Fruit fly (Drosophila melanogaster): ENCODE results near the gene Lint-O.

Lint-O gene

DNA sequence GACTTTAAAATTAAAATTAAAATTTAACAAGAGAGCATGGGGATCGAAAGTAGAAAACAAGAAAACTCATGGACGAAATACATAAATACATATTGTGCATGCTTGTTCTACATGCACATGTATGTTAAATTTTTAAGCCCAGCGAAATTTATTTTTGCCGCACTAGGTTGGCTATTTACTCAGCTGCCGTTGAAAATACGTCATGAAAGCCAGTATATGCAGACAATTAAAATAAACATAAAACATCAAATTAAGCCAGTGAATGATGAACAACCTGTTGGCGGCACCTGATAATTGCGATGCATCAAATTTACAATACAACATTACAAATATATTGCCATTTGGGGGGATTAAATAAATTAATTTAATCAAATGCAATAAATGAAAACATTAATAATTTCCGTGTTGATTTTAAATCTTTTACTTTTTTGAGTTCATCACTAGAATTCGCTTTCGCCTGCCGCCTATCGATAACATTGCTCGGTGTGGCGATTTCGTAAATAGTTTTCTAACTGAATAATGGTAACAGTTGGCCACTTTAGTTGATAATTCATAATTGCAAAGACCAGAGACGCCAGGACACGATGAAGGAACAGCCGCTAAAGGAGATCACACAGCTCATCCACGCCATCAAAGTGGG lies 5.8 kb downstream of the Lint-O start, which contains the start of gene eIF2Bbeta:
Gene eIF2Bbeta, plus strand, starts transcription at position 438 of the 640 bp plus-strand sequence.
- TF ChIP-seq CG8478 (optimal IDR thresholded peaks at IDR 0.05) (no peak), EcR (GFP tag; optimal IDR thresholded peaks at IDR 0.05) (no peak), psq (optimal IDR thresholded peaks at IDR 0.05) (no peak), usp (GFP tag; optimal IDR thresholded peaks at IDR 0.05) (no peak), Dll (optimal IDR thresholded peaks at IDR 0.05) (no peak), pan (optimal IDR thresholded peaks at IDR 0.05) (no peak)

DNA sequence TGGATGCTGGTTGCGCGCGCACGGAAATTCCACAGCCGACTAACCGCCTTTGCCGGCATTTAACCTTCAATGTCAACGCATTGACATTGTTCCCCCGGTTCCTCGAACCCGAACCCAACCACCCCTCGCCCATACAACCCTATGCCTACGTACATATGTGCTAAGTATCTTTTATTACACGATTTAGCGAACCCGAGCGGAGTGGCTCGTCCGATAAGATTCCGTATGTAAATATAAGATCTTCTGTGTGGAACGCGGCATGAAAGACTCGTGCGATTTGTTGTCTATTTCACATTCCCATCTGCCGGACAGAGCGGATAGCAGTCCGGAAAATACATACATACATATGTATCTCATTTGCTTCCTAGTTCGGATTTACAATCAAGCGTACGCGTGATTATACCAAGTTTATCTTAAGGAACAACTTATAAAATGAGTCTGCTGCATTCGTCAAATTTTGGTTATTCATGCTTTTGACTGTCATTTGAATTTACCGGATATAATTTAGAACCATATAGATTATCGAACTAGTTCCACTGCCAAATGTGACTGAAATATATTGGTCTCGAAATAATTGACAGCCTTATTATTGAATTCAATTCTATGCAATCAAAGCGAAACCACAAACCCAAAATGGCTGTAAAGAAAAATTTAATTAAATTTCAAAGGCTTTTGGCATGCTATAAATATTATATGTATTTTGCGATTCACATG lies 9.0 kb downstream of the Lint-O start, which contains the start of gene CG2680:
Gene CG2680, minus strand, starts transcription at position 51 of the 714 bp plus-strand sequence.
- TF ChIP-seq EcR (GFP tag; optimal IDR thresholded peaks at IDR 0.05) (no peak), pan (optimal IDR thresholded peaks at IDR 0.05) (no peak), CG8478 (optimal IDR thresholded peaks at IDR 0.05) (no peak), psq (optimal IDR thresholded peaks at IDR 0.05) (no peak), usp (GFP tag; optimal IDR thresholded peaks at IDR 0.05) (no peak), Dll (optimal IDR thresholded peaks at IDR 0.05) (no peak)

DNA sequence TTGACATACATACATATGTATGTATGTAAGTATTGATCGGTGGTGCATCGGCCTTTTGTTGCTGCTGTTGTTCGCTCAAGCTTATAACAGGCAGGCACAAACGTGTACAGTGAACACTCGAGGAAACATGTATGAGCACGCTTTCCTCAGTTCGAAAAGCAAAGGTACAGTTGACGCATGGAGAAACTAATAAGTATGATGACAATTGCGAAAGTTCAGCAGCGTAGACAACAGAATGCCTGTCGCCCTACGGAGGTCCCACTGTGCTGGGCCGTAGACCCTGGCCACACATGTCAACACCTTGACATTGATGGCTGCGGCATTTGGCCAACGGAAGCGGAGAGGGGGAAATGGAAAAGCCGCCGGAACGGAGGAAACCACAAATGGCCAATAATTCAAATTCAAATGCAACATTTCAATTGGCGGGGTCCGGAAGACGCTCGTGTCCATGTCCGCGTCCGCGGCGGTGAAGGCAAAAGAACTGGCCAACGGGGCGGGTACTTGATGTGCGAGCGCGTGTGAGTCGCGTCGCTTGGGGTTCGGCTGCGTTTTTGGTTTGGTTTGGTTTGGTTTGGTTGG lies 9.7 kb downstream of the Lint-O start, which contains the start of gene CG2681:
Gene CG2681, plus strand, starts transcription at position 529 of the 579 bp plus-strand sequence.
- TF ChIP-seq pan (optimal IDR thresholded peaks at IDR 0.05) = no peak
- no peak for TF ChIP-seq usp (GFP tag; optimal IDR thresholded peaks at IDR 0.05)
- no peak for TF ChIP-seq EcR (GFP tag; optimal IDR thresholded peaks at IDR 0.05)
- TF ChIP-seq CG8478 (optimal IDR thresholded peaks at IDR 0.05) = no peak
- no peak for TF ChIP-seq psq (optimal IDR thresholded peaks at IDR 0.05)
- no peak for TF ChIP-seq Dll (optimal IDR thresholded peaks at IDR 0.05)

dm6 chrX:2713776-2714175 lies 15.3 kb downstream of the Lint-O start, which contains the start of the genes CG2685 and CG2694:
Gene CG2685 (minus strand): TSS chrX:2713960.
Gene CG2694 (plus strand): TSS chrX:2714079.
- no peak for TF ChIP-seq pan (optimal IDR thresholded peaks at IDR 0.05)
- TF ChIP-seq usp (GFP tag; optimal IDR thresholded peaks at IDR 0.05) = no peak
- no peak for TF ChIP-seq CG8478 (optimal IDR thresholded peaks at IDR 0.05)
- no peak for TF ChIP-seq EcR (GFP tag; optimal IDR thresholded peaks at IDR 0.05)
- TF ChIP-seq psq (optimal IDR thresholded peaks at IDR 0.05) = no peak
- TF ChIP-seq Dll (optimal IDR thresholded peaks at IDR 0.05) = no peak

- no peak for TF ChIP-seq usp (GFP tag; optimal IDR thresholded peaks at IDR 0.05)
- TF ChIP-seq Dll (optimal IDR thresholded peaks at IDR 0.05) = no peak
- no peak for TF ChIP-seq EcR (GFP tag; optimal IDR thresholded peaks at IDR 0.05)
- TF ChIP-seq pan (optimal IDR thresholded peaks at IDR 0.05) = no peak
- no peak for TF ChIP-seq CG8478 (optimal IDR thresholded peaks at IDR 0.05)
- no peak for TF ChIP-seq psq (optimal IDR thresholded peaks at IDR 0.05)
Observed at dm6 chrX:2714730-2715129, 16.2 kb downstream of the Lint-O start.

DNA sequence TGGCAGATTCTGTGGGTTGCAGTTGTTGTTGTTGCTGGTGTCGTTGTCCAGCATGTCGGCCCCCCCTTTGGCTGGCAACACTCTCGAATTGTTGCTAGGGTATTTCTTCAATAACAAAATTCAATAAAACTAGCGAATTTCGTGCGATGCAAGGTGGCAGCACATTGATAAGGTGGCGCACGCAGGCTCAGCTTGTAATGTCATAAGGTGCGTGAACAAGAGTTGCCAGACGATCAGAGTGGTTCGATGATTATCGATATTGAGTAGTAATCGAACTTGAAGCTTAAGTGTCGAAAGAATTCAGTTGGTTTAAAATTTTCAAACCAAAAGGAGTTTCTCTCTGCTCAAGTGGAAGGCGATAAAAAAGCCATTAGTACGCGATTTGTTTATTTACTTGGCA lies 21.6 kb downstream of the Lint-O start, which contains the start of gene CG2701:
Gene CG2701, minus strand, starts transcription at position 206 of the 400 bp plus-strand sequence.
- no peak for TF ChIP-seq Dll (optimal IDR thresholded peaks at IDR 0.05)
- no peak for TF ChIP-seq usp (GFP tag; optimal IDR thresholded peaks at IDR 0.05)
- TF ChIP-seq CG8478 (optimal IDR thresholded peaks at IDR 0.05) = no peak
- TF ChIP-seq psq (optimal IDR thresholded peaks at IDR 0.05) = no peak

- TF ChIP-seq Dll (optimal IDR thresholded peaks at IDR 0.05) (no peak), pan (optimal IDR thresholded peaks at IDR 0.05) (no peak), usp (GFP tag; optimal IDR thresholded peaks at IDR 0.05) (no peak), CG8478 (optimal IDR thresholded peaks at IDR 0.05) (no peak), EcR (GFP tag; optimal IDR thresholded peaks at IDR 0.05) (no peak), psq (optimal IDR thresholded peaks at IDR 0.05) (no peak)
Observed at dm6 chrX:2726420-2726819, 27.9 kb downstream of the Lint-O start, which contains the start of gene vilya. Gene vilya (plus strand): TSS chrX:2726678.

DNA sequence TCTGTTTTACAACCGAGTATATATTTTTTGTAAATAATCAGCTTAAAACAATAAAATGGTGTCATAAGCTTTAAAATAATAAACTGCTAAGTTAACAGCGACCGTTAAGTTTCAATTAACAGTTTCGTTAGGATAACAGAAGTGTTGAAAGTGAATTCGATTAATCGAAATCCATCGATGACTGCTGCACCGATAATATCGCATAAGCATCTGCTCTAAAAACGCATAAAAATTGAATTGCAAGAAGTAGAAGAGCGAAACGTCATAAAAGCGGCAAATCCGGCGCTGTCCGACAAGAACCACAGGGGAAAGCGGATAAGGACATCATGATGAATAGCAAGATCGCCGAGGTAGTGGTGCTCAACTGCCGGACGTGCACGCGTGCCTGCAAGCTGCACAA lies 29.0 kb downstream of the Lint-O start, which contains the start of gene dwg:
Gene dwg, plus strand, starts transcription at position 193 of the 400 bp plus-strand sequence.
- TF ChIP-seq pan (optimal IDR thresholded peaks at IDR 0.05) (no peak), usp (GFP tag; optimal IDR thresholded peaks at IDR 0.05) (no peak), psq (optimal IDR thresholded peaks at IDR 0.05) (no peak), Dll (optimal IDR thresholded peaks at IDR 0.05) (no peak), EcR (GFP tag; optimal IDR thresholded peaks at IDR 0.05) (no peak), CG8478 (optimal IDR thresholded peaks at IDR 0.05) (no peak)

DNA sequence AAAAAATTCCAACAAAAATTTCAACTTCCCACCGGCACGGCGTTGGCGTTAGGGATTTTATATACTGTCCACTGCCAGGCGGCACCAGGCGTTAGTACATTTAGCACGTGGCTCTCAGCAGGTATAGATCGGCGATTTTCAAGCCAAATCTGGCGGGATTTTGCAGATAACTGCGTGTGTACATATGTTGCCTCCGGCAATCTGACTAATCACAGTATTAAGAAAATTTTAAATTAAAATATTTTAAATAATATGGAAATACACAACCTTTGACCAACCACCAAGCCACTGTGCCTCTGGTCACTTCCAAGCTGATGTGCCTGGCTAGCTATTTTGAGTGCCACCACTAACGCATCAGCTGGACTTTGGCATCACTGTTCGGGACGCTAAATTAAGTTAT lies 33.6 kb downstream of the Lint-O start, which contains the start of the genes ttm50 and CG2712:
Gene ttm50, minus strand, starts transcription at position 64 of the 400 bp plus-strand sequence.
Gene CG2712, plus strand, starts transcription at position 343 of the 400 bp plus-strand sequence.
- TF ChIP-seq pan (optimal IDR thresholded peaks at IDR 0.05) = no peak
- TF ChIP-seq usp (GFP tag; optimal IDR thresholded peaks at IDR 0.05) = no peak
- TF ChIP-seq Dll (optimal IDR thresholded peaks at IDR 0.05) = no peak
- TF ChIP-seq psq (optimal IDR thresholded peaks at IDR 0.05) = no peak
- TF ChIP-seq CG8478 (optimal IDR thresholded peaks at IDR 0.05) = no peak
- TF ChIP-seq EcR (GFP tag; optimal IDR thresholded peaks at IDR 0.05) = no peak

DNA sequence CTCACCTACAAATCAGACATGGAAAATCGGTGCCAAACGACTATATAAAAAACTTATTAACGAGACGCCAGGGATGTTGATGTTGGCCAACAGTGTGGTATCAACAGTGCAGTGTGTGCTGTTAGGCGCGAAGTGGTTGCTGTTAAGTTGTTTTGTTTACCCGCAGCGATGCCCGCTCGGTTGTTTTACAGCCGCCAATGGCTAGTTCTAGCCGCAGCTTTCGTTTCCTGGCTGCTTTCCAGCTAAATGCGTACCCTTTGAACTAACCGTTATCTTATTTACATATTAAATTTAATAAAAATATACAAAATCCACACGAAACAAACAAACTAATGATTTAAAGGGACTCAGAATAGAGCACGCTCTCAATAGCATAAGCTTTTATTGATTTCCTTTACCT lies 40.2 kb downstream of the Lint-O start, which contains the start of gene crm:
Gene crm, minus strand, starts transcription at position 111 of the 400 bp plus-strand sequence.
- TF ChIP-seq psq (optimal IDR thresholded peaks at IDR 0.05) (no peak), CG8478 (optimal IDR thresholded peaks at IDR 0.05) (no peak), pan (optimal IDR thresholded peaks at IDR 0.05) (no peak), Dll (optimal IDR thresholded peaks at IDR 0.05) (no peak)

dm6 chrX:2740084-2740483 lies 41.6 kb downstream of the Lint-O start, which contains the start of gene kirre:
Gene kirre (plus strand): TSS chrX:2740384.
- TF ChIP-seq Dll (optimal IDR thresholded peaks at IDR 0.05) = no peak
